Worm (Caenorhabditis elegans) whole organism, young adult: ENCODE data around the gene dph-1.

Source experiments
- B0261.1 ChIP-seq: sonication (generic microtip); optimal IDR thresholded peaks from 2 replicates; lab custom pipeline; 2016; ENCODE audit warnings: mild to moderate bottlenecking, missing genetic modification characterization, moderate library complexity, missing compliant biosample characterization
- C06A6.2 ChIP-seq: fragments of 200-800 bp; sonication (Bioruptor generic); conservative IDR thresholded peaks from 2 replicates; pipeline ENCODE4 v1.3.6; 2022; ENCODE audit warnings: missing genetic modification characterization, missing compliant biosample characterization
- F10E7.11 ChIP-seq: sonication (generic microtip); optimal IDR thresholded peaks from 2 replicates; lab custom pipeline; 2017; ENCODE audit warnings: mild to moderate bottlenecking, missing genetic modification characterization, moderate library complexity, missing compliant biosample characterization
- F23B12.7 ChIP-seq: sonication (generic microtip); optimal IDR thresholded peaks from 2 replicates; lab custom pipeline; 2017; ENCODE audit warnings: missing genetic modification characterization, mild to moderate bottlenecking, missing compliant biosample characterization, antibody characterized with exemption, moderate library complexity; ENCODE audit not compliant: insufficient read depth
- F33H1.4 ChIP-seq: fragments of 200-800 bp; sonication (Bioruptor generic); IDR thresholded peaks from 2 replicates; pipeline ENCODE4 v1.3.6; 2022; ENCODE audit warnings: missing genetic modification reagents, missing genetic modification characterization, missing compliant biosample characterization
- F37B4.10 ChIP-seq: fragments of 200-800 bp; sonication (Bioruptor generic); IDR thresholded peaks from 2 replicates; pipeline ENCODE4 v1.3.6; 2022; ENCODE audit warnings: missing genetic modification characterization, missing compliant biosample characterization
- F55B11.4 ChIP-seq: sonication (generic microtip); optimal IDR thresholded peaks from 2 replicates; lab custom pipeline; 2016; ENCODE audit warnings: missing compliant biosample characterization, missing genetic modification characterization, borderline replicate concordance; ENCODE audit not compliant: insufficient read depth
- F57C9.4 ChIP-seq: sonication (generic microtip); optimal IDR thresholded peaks from 2 replicates; lab custom pipeline; 2017; ENCODE audit warnings: mild to moderate bottlenecking, missing genetic modification characterization, missing compliant biosample characterization
- K11D2.4 ChIP-seq: fragments of 200-800 bp; sonication (Bioruptor generic); IDR thresholded peaks from 2 replicates; pipeline ENCODE4 v1.3.6; 2022; ENCODE audit warnings: missing genetic modification reagents, missing genetic modification characterization, missing compliant biosample characterization
- Y56A3A.18 ChIP-seq: fragments of 200-800 bp; sonication (Bioruptor generic); IDR thresholded peaks from 2 replicates; pipeline ENCODE4 v1.3.6; 2022; ENCODE audit warnings: missing genetic modification reagents, missing genetic modification characterization, missing compliant biosample characterization
- ama-1 ChIP-seq, 3 experiments: fragments of 150-350 bp in 1 of 3; sonication (generic microtip) in 2 of 3; optimal IDR thresholded peaks; 2 replicates each; lab custom pipeline; 2014 to 2018; ENCODE audit warnings: missing biosample characterization in 2 of 3, missing genetic modification characterization in 2 of 3, missing genetic modification reagents in 2 of 3
- attf-3 ChIP-seq: fragments of 200-800 bp; sonication (Bioruptor generic); conservative IDR thresholded peaks from 2 replicates; pipeline ENCODE4 v1.3.6; 2022; ENCODE audit warnings: missing genetic modification reagents, missing genetic modification characterization, missing compliant biosample characterization
- ccch-3 ChIP-seq: fragments of 200-800 bp; sonication (Bioruptor generic); optimal IDR thresholded peaks from 2 replicates; lab custom pipeline; 2018; ENCODE audit warnings: mild to moderate bottlenecking, missing genetic modification characterization, missing compliant biosample characterization
- cebp-1 ChIP-seq, 2 experiments: fragments of 200-800 bp in 1 of 2; sonication (Bioruptor generic) in 1 of 2; sonication (generic microtip) in 1 of 2; IDR thresholded peaks in 1 of 2; optimal IDR thresholded peaks in 1 of 2; 2 replicates each; pipeline versions ENCODE4 v1.3.6 to Lab custom; 2017 to 2022; ENCODE audit warnings: missing compliant biosample characterization in 2 of 2, missing genetic modification characterization in 2 of 2, mild to moderate bottlenecking in 1 of 2, missing genetic modification reagents in 1 of 2, moderate library complexity in 1 of 2
- ceh-100 ChIP-seq: fragments of 200-800 bp; sonication (Bioruptor generic); IDR thresholded peaks from 2 replicates; pipeline ENCODE4 v1.3.6; 2022; ENCODE audit warnings: missing genetic modification reagents, missing genetic modification characterization, missing compliant biosample characterization
- ceh-58 ChIP-seq: fragments of 200-800 bp; sonication (Bioruptor generic); IDR thresholded peaks from 2 replicates; pipeline ENCODE4 v1.3.6; 2022; ENCODE audit warnings: missing genetic modification characterization, missing compliant biosample characterization
- dox-1 ChIP-seq: fragments of 200-800 bp; sonication (Bioruptor generic); IDR thresholded peaks from 2 replicates; pipeline ENCODE4 v1.3.6; 2022; ENCODE audit warnings: missing genetic modification reagents, missing genetic modification characterization, missing compliant biosample characterization
- dpl-1 ChIP-seq: fragments of 150-350 bp; optimal IDR thresholded peaks from 2 replicates; lab custom pipeline; 2014; ENCODE audit warnings: missing biosample characterization, missing genetic modification reagents, missing genetic modification characterization
- efl-1 ChIP-seq: fragments of 150-350 bp; optimal IDR thresholded peaks from 2 replicates; lab custom pipeline; 2014; ENCODE audit warnings: missing biosample characterization, missing genetic modification reagents, missing genetic modification characterization
- egl-18 ChIP-seq: fragments of 200-800 bp; sonication (Bioruptor generic); IDR thresholded peaks from 2 replicates; pipeline ENCODE4 v1.3.6; 2022; ENCODE audit warnings: missing genetic modification reagents, missing genetic modification characterization, missing compliant biosample characterization
- egrh-3 ChIP-seq: fragments of 200-800 bp; sonication (Bioruptor generic); IDR thresholded peaks from 2 replicates; pipeline ENCODE4 v1.3.6; 2022; ENCODE audit warnings: missing genetic modification reagents, missing genetic modification characterization, missing compliant biosample characterization
- ets-4 ChIP-seq: fragments of 200-800 bp; sonication (Bioruptor generic); optimal IDR thresholded peaks from 2 replicates; lab custom pipeline; 2018; ENCODE audit warnings: mild to moderate bottlenecking, missing genetic modification characterization, missing compliant biosample characterization
- him-1 ChIP-seq: sonication (generic microtip); optimal IDR thresholded peaks from 2 replicates; lab custom pipeline; 2016; ENCODE audit warnings: missing genotype, missing genetic modification reagents, missing genetic modification characterization, missing compliant biosample characterization
- hmg-1.2 ChIP-seq: fragments of 200-800 bp; sonication (Bioruptor generic); IDR thresholded peaks from 2 replicates; pipeline ENCODE4 v1.3.6; 2022; ENCODE audit warnings: missing genetic modification reagents, missing genetic modification characterization, missing compliant biosample characterization
- lin-26 ChIP-seq: fragments of 200-800 bp; sonication (Bioruptor generic); IDR thresholded peaks from 2 replicates; pipeline ENCODE4 v1.3.6; 2022; ENCODE audit warnings: missing genetic modification reagents, missing genetic modification characterization, missing compliant biosample characterization
- lin-35 ChIP-seq, 3 experiments: fragments of 150-350 bp in 2 of 3; sonication (generic microtip) in 1 of 3; optimal IDR thresholded peaks; 2 replicates each; lab custom pipeline; 2014 to 2018; ENCODE audit warnings: missing biosample characterization in 3 of 3, missing genetic modification characterization in 3 of 3, missing genetic modification reagents in 3 of 3
- lin-40 ChIP-seq: sonication (generic microtip); optimal IDR thresholded peaks from 2 replicates; lab custom pipeline; 2016; ENCODE audit warnings: missing genetic modification characterization, mild to moderate bottlenecking, missing compliant biosample characterization, missing genotype, missing genetic modification reagents
- lir-1 ChIP-seq: fragments of 200-800 bp; sonication (Bioruptor generic); conservative IDR thresholded peaks from 2 replicates; pipeline ENCODE4 v1.3.6; 2022; ENCODE audit warnings: missing genetic modification reagents, missing genetic modification characterization, missing compliant biosample characterization
- madf-10 ChIP-seq: sonication (generic microtip); optimal IDR thresholded peaks from 2 replicates; lab custom pipeline; 2016; ENCODE audit warnings: mild to moderate bottlenecking, missing genetic modification characterization, missing compliant biosample characterization
- madf-3 ChIP-seq: fragments of 200-800 bp; sonication (Bioruptor generic); IDR thresholded peaks from 2 replicates; pipeline ENCODE4 v1.3.6; 2022; ENCODE audit warnings: missing genetic modification reagents, missing genetic modification characterization, missing compliant biosample characterization
- madf-6 ChIP-seq: fragments of 200-800 bp; sonication (Bioruptor generic); IDR thresholded peaks from 2 replicates; pipeline ENCODE4 v1.3.6; 2022; ENCODE audit warnings: missing genetic modification reagents, missing genetic modification characterization, missing compliant biosample characterization
- mcd-1 ChIP-seq: fragments of 200-800 bp; sonication (Bioruptor generic); IDR thresholded peaks from 2 replicates; pipeline ENCODE4 v1.3.6; 2022; ENCODE audit warnings: missing genetic modification reagents, missing genetic modification characterization, missing compliant biosample characterization
- mxl-1 ChIP-seq: sonication (generic microtip); optimal IDR thresholded peaks from 2 replicates; lab custom pipeline; 2016; ENCODE audit warnings: missing genetic modification characterization, missing compliant biosample characterization
- nhr-80 ChIP-seq: sonication (generic microtip); optimal IDR thresholded peaks from 2 replicates; lab custom pipeline; 2016; ENCODE audit warnings: missing genetic modification characterization, missing compliant biosample characterization
- rcor-1 ChIP-seq: fragments of 200-800 bp; sonication (Bioruptor generic); IDR thresholded peaks from 2 replicates; pipeline ENCODE4 v1.3.6; 2022; ENCODE audit warnings: missing genetic modification reagents, missing genetic modification characterization, missing compliant biosample characterization
- sea-2 ChIP-seq: fragments of 200-800 bp; sonication (Bioruptor generic); IDR thresholded peaks from 2 replicates; pipeline ENCODE4 v1.3.6; 2022; ENCODE audit warnings: missing genetic modification characterization, missing compliant biosample characterization
- snpc-1.1 ChIP-seq: sonication (generic microtip); optimal IDR thresholded peaks from 2 replicates; lab custom pipeline; 2017; ENCODE audit warnings: missing genetic modification characterization, mild to moderate bottlenecking, missing compliant biosample characterization, antibody characterized with exemption, moderate library complexity, missing genotype, missing genetic modification reagents; ENCODE audit not compliant: insufficient read depth
- snpc-3.4 ChIP-seq: sonication (generic microtip); optimal IDR thresholded peaks from 2 replicates; lab custom pipeline; 2017; ENCODE audit warnings: missing genetic modification characterization, mild to moderate bottlenecking, missing compliant biosample characterization, antibody characterized with exemption, moderate library complexity, missing genotype, missing genetic modification reagents
- snpc-4 ChIP-seq, 5 experiments: fragments of 150-350 bp in 1 of 5; sonication (generic microtip) in 4 of 5; optimal IDR thresholded peaks; 2 replicates each; lab custom pipeline; 2014 to 2018; ENCODE audit warnings: missing genetic modification characterization in 5 of 5, missing biosample characterization in 3 of 5, antibody characterized with exemption in 2 of 5, mild to moderate bottlenecking in 2 of 5, missing compliant biosample characterization in 2 of 5, missing genotype in 2 of 5, moderate library complexity in 2 of 5, missing genetic modification reagents in 1 of 5
- unc-62 ChIP-seq: fragments of 150-350 bp; optimal IDR thresholded peaks from 2 replicates; lab custom pipeline; 2014; ENCODE audit warnings: missing biosample characterization, missing genetic modification reagents, missing genetic modification characterization
- xnd-1 ChIP-seq: sonication (generic microtip); optimal IDR thresholded peaks from 2 replicates; lab custom pipeline; 2016; ENCODE audit warnings: missing genotype, missing genetic modification reagents, missing genetic modification characterization, missing compliant biosample characterization
- ztf-18 ChIP-seq: sonication (generic microtip); optimal IDR thresholded peaks from 2 replicates; lab custom pipeline; 2016; ENCODE audit warnings: missing genotype, mild to moderate bottlenecking, missing genetic modification characterization, missing compliant biosample characterization
- ztf-26 ChIP-seq: sonication (generic microtip); optimal IDR thresholded peaks from 2 replicates; lab custom pipeline; 2017; ENCODE audit warnings: missing genetic modification characterization, missing compliant biosample characterization
- ztf-28 ChIP-seq: fragments of 200-800 bp; sonication (Bioruptor generic); IDR thresholded peaks from 2 replicates; pipeline ENCODE4 v1.3.6; 2022; ENCODE audit warnings: missing genetic modification reagents, missing genetic modification characterization, missing compliant biosample characterization

The dph-1 gene

ce11 chrIII:3701411-3702310 is 5.0 kb upstream of the dph-1 start, which contains the start of the genes pdi-1 and C14B1.2 (continued):
- TF ChIP-seq snpc-1.1 = no peak
- TF ChIP-seq lir-1 = no peak
- TF ChIP-seq madf-3 (GFP tag; lab: Robert Waterston, UW) = 0 out of 2 replicates have a peak, but pooled peaks have one; percentile 51
- peak; percentile 13; the same call in 1 of the 2 replicates for TF ChIP-seq madf-6
- TF ChIP-seq sea-2 (GFP tag; lab: Robert Waterston, UW) = no peak
- TF ChIP-seq ztf-26 (tag; lab: Kevin White, UChicago) = peak; percentile 52
- TF ChIP-seq rcor-1 = peak; percentile 29; the same call in 1 of the 2 replicates
- no peak for TF ChIP-seq attf-3 (GFP tag; lab: Robert Waterston, UW)
- no peak for TF ChIP-seq ceh-58 (GFP tag; lab: Robert Waterston, UW)
- peak; percentile 30 for TF ChIP-seq ets-4 (GFP tag; lab: Kevin White, UChicago)
- TF ChIP-seq madf-10 (tag; lab: Kevin White, UChicago) = peak; percentile 44
- TF ChIP-seq egrh-3 (GFP tag; lab: Robert Waterston, UW) = no peak
- TF ChIP-seq lin-26 (GFP tag; lab: Robert Waterston, UW) = peak; percentile 53; the same call in 1 of the 2 replicates
- TF ChIP-seq snpc-4 (GFP tag; optimal IDR thresholded peaks at IDR 0.05; lab: Kevin White, UChicago) = no peak
- peak in 2 of 4 experiments; percentile 28 to 35 for TF ChIP-seq snpc-4 (tag; optimal IDR thresholded peaks at IDR 0.05; lab: Kevin White, UChicago)
- no peak for TF ChIP-seq efl-1 (GFP tag; lab: Kevin White, UChicago)
- TF ChIP-seq F10E7.11 = no peak
- no peak for TF ChIP-seq mxl-1
- TF ChIP-seq dox-1 (GFP tag; lab: Robert Waterston, UW) = peak; percentile 85
- TF ChIP-seq Y56A3A.18 = no peak
- peak; percentile 91 for TF ChIP-seq nhr-80 (tag; lab: Kevin White, UChicago)
- TF ChIP-seq C06A6.2 (GFP tag; lab: Robert Waterston, UW) = no peak
- TF ChIP-seq snpc-3.4 = no peak
- 0 out of 2 replicates have a peak, but pooled peaks have one; percentile 22 for TF ChIP-seq F37B4.10 (GFP tag; lab: Robert Waterston, UW)
- peak; percentile 52 for TF ChIP-seq mcd-1 (GFP tag; lab: Robert Waterston, UW)
- TF ChIP-seq ztf-28 (GFP tag; lab: Robert Waterston, UW) = no peak
- peak; percentile 53 for TF ChIP-seq F23B12.7 (tag; lab: Kevin White, UChicago)

ce11 chrIII:3703397-3703796 is 3.3 kb upstream of the dph-1 start, which contains the start of gene C14B1.3:
Gene C14B1.3 (plus strand): TSS chrIII:3703564.
- TF ChIP-seq dpl-1 (no peak), F57C9.4 (tag; lab: Kevin White, UChicago) (no peak), hmg-1.2 (GFP tag; lab: Robert Waterston, UW) (peak; percentile 28; the same call in 1 of the 2 replicates), F55B11.4 (no peak), snpc-4 (GFP tag; optimal IDR thresholded peaks at IDR 0.05; lab: Kevin White, UChicago) (no peak), snpc-4 (tag; optimal IDR thresholded peaks at IDR 0.05; lab: Kevin White, UChicago) (peak in 2 of 4 experiments; percentile 22 to 34), K11D2.4 (GFP tag; lab: Robert Waterston, UW) (no peak), madf-6 (no peak), ztf-18 (tag; lab: Kevin White, UChicago) (no peak), ceh-100 (GFP tag; lab: Robert Waterston, UW) (no peak), unc-62 (no peak), cebp-1 (GFP tag; IDR thresholded peaks at IDR 0.05; lab: Robert Waterston, UW) (peak; percentile 98), cebp-1 (tag; optimal IDR thresholded peaks at IDR 0.05; lab: Kevin White, UChicago) (peak; percentile 99), lin-35 (GFP tag; optimal IDR thresholded peaks at IDR 0.05; lab: Kevin White, UChicago) (peak in 1 of 3 experiments; percentile 13), ccch-3 (GFP tag; lab: Kevin White, UChicago) (no peak), egl-18 (GFP tag; lab: Robert Waterston, UW) (no peak), xnd-1 (tag; lab: Kevin White, UChicago) (no peak), nhr-80 (tag; lab: Kevin White, UChicago) (peak; percentile 23), B0261.1 (no peak), lir-1 (no peak), F33H1.4 (GFP tag; lab: Robert Waterston, UW) (no peak), lin-40 (tag; lab: Kevin White, UChicago) (peak; percentile 12), him-1 (tag; lab: Kevin White, UChicago) (no peak), Y56A3A.18 (no peak), ama-1 (optimal IDR thresholded peaks at IDR 0.05; lab: Kevin White, UChicago) (peak; percentile 39), ama-1 (GFP tag; optimal IDR thresholded peaks at IDR 0.05; lab: Kevin White, UChicago) (no peak)
